Fruit fly (Drosophila melanogaster) whole organism, embryonic: ENCODE results near the gene CG18131.

Experiments
- BtbVII ChIP-seq: fragments of 200-800 bp; sonication (Bioruptor generic); optimal IDR thresholded peaks from 3 replicates; lab custom pipeline; 2017; ENCODE audit warnings: missing biosample characterization, mild to moderate bottlenecking, missing genetic modification characterization
- C15 ChIP-seq: fragments of 200-800 bp; sonication (Bioruptor generic); IDR thresholded peaks from 3 replicates; pipeline ENCODE4 v1.3.6; 2022; ENCODE audit warnings: missing biosample characterization, missing genetic modification characterization
- CG14014 ChIP-seq: fragments of 200-800 bp; sonication (Bioruptor generic); IDR thresholded peaks from 2 replicates; pipeline ENCODE4 v1.3.6; 2022; ENCODE audit warnings: missing biosample characterization, missing genetic modification characterization
- CG14050 ChIP-seq: fragments of 200-800 bp; sonication (Bioruptor generic); IDR thresholded peaks from 3 replicates; pipeline ENCODE4 v1.3.6; 2022; ENCODE audit warnings: missing biosample characterization, missing genetic modification characterization
- CG14710 ChIP-seq: fragments of 200-800 bp; sonication (Bioruptor generic); optimal IDR thresholded peaks from 3 replicates; lab custom pipeline; 2019; ENCODE audit warnings: missing biosample characterization, mild to moderate bottlenecking, missing genetic modification characterization, moderate library complexity
- CG14860 ChIP-seq: fragments of 200-800 bp; sonication (Bioruptor generic); IDR thresholded peaks from 3 replicates; pipeline ENCODE4 v1.3.6; 2022; ENCODE audit warnings: missing biosample characterization, missing genetic modification characterization; ENCODE audit not compliant: partially characterized antibody
- CG15514 ChIP-seq: fragments of 200-800 bp; sonication (Bioruptor generic); optimal IDR thresholded peaks from 3 replicates; lab custom pipeline; 2017; ENCODE audit warnings: missing biosample characterization, missing genetic modification characterization, mild to moderate bottlenecking, moderate library complexity, missing genetic modification reagents
- CG17568 ChIP-seq: fragments of 200-800 bp; sonication (Bioruptor generic); optimal IDR thresholded peaks from 2 replicates; lab custom pipeline; 2018; ENCODE audit warnings: missing biosample characterization, mild to moderate bottlenecking, missing genetic modification characterization, moderate library complexity
- CG18262 ChIP-seq: fragments of 200-800 bp; optimal IDR thresholded peaks from 3 replicates; lab custom pipeline; 2019; ENCODE audit warnings: missing biosample characterization, mild to moderate bottlenecking, missing genetic modification characterization, moderate library complexity
- CG1832 ChIP-seq: fragments of 200-800 bp; sonication (Bioruptor generic); optimal IDR thresholded peaks from 2 replicates; lab custom pipeline; 2017; ENCODE audit warnings: missing biosample characterization, mild to moderate bottlenecking, missing genetic modification characterization, inconsistent platforms
- CG30403 ChIP-seq: fragments of 200-800 bp; sonication (Bioruptor generic); optimal IDR thresholded peaks from 3 replicates; lab custom pipeline; 2016; ENCODE audit warnings: missing biosample characterization, missing genetic modification characterization
- CG34376 ChIP-seq: fragments of 200-800 bp; sonication (Bioruptor generic); optimal IDR thresholded peaks from 2 replicates; lab custom pipeline; 2018; ENCODE audit warnings: missing biosample characterization, mild to moderate bottlenecking, missing genetic modification characterization
- CG4617 ChIP-seq: fragments of 200-800 bp; sonication (Bioruptor generic); optimal IDR thresholded peaks from 3 replicates; lab custom pipeline; 2016; ENCODE audit warnings: missing biosample characterization, missing genetic modification characterization, borderline replicate concordance
- CG7987 ChIP-seq: fragments of 200-800 bp; sonication (Bioruptor generic); optimal IDR thresholded peaks from 2 replicates; lab custom pipeline; 2018; ENCODE audit warnings: missing biosample characterization, mild to moderate bottlenecking, missing genetic modification characterization, moderate library complexity
- CG8290 ChIP-seq, 3 experiments: fragments of 200-800 bp; sonication (Bioruptor generic); optimal IDR thresholded peaks; 2 replicates each; lab custom pipeline; 2016 to 2019; ENCODE audit warnings: missing biosample characterization in 3 of 3, missing genetic modification characterization in 3 of 3, mild to moderate bottlenecking in 2 of 3, moderate library complexity in 1 of 3
- CG9437 ChIP-seq: fragments of 200-800 bp; sonication (Bioruptor generic); optimal IDR thresholded peaks from 2 replicates; lab custom pipeline; 2018; ENCODE audit warnings: missing biosample characterization, mild to moderate bottlenecking, missing genetic modification characterization
- Dbx ChIP-seq: fragments of 200-800 bp; sonication (Bioruptor generic); IDR thresholded peaks from 3 replicates; pipeline ENCODE4 v1.3.6; 2022; ENCODE audit warnings: missing biosample characterization, missing genetic modification characterization
- Deaf1 ChIP-seq: fragments of 200-800 bp; optimal IDR thresholded peaks from 3 replicates; lab custom pipeline; 2019; ENCODE audit warnings: missing biosample characterization, mild to moderate bottlenecking, missing genetic modification characterization, moderate library complexity
- Doc3 ChIP-seq: fragments of 200-800 bp; sonication (Bioruptor generic); IDR thresholded peaks from 3 replicates; pipeline ENCODE4 v1.3.6; 2022; ENCODE audit warnings: missing biosample characterization, missing genetic modification characterization; ENCODE audit not compliant: partially characterized antibody
- HLH4C ChIP-seq: fragments of 200-800 bp; sonication (Bioruptor generic); IDR thresholded peaks from 3 replicates; pipeline ENCODE4 v1.3.6; 2022; ENCODE audit warnings: missing biosample characterization, missing genetic modification characterization; ENCODE audit not compliant: partially characterized antibody
- HmgD ChIP-seq: fragments of 200-800 bp; sonication (Bioruptor generic); optimal IDR thresholded peaks from 3 replicates; lab custom pipeline; 2016; ENCODE audit warnings: missing biosample characterization, missing genetic modification characterization
- Hmx ChIP-seq: fragments of 200-800 bp; sonication (Bioruptor generic); optimal IDR thresholded peaks from 2 replicates; lab custom pipeline; 2016; ENCODE audit warnings: missing biosample characterization, missing genetic modification characterization
- Hr3 ChIP-seq: fragments of 200-800 bp; sonication (Bioruptor generic); optimal IDR thresholded peaks from 3 replicates; lab custom pipeline; 2016; ENCODE audit warnings: missing biosample characterization, missing genetic modification characterization
- Hr39 ChIP-seq: fragments of >200 bp; optimal IDR thresholded peaks from 2 replicates; lab custom pipeline; 2017
- Lim3 ChIP-seq: fragments of 200-800 bp; sonication (Bioruptor generic); IDR thresholded peaks from 2 replicates; pipeline ENCODE4 v1.3.6; 2022; ENCODE audit warnings: missing biosample characterization, missing genetic modification characterization
- MESR4 ChIP-seq: fragments of 200-800 bp; sonication (Bioruptor generic); optimal IDR thresholded peaks from 2 replicates; lab custom pipeline; 2018; ENCODE audit warnings: missing biosample characterization, mild to moderate bottlenecking, missing genetic modification characterization, moderate library complexity
- Mad ChIP-seq: fragments of 200-800 bp; sonication (Bioruptor generic); optimal IDR thresholded peaks from 2 replicates; lab custom pipeline; 2016; ENCODE audit warnings: missing biosample characterization, missing genetic modification characterization
- Myb ChIP-seq: fragments of 200-800 bp; sonication (Bioruptor generic); optimal IDR thresholded peaks from 2 replicates; lab custom pipeline; 2016; ENCODE audit warnings: missing biosample characterization, missing genetic modification characterization
- Nf-YA ChIP-seq: fragments of 200-800 bp; sonication (Bioruptor generic); IDR thresholded peaks from 2 replicates; pipeline ENCODE4 v1.3.6; 2022; ENCODE audit warnings: missing biosample characterization, missing genetic modification characterization
- Nf-YB ChIP-seq: fragments of 200-800 bp; sonication (Bioruptor generic); optimal IDR thresholded peaks from 3 replicates; lab custom pipeline; 2019; ENCODE audit warnings: missing biosample characterization, mild to moderate bottlenecking, missing genetic modification characterization, moderate library complexity
- Rfx ChIP-seq: fragments of 200-800 bp; sonication (Bioruptor generic); IDR thresholded peaks from 2 replicates; pipeline ENCODE4 v1.3.6; 2022; ENCODE audit warnings: missing biosample characterization, missing genetic modification characterization
- Six4 ChIP-seq: fragments of 200-800 bp; sonication (Bioruptor generic); optimal IDR thresholded peaks from 2 replicates; lab custom pipeline; 2016; ENCODE audit warnings: missing biosample characterization, missing genetic modification characterization
- Sox100B ChIP-seq: fragments of 200-800 bp; sonication (Bioruptor generic); optimal IDR thresholded peaks from 3 replicates; lab custom pipeline; 2018; ENCODE audit warnings: missing biosample characterization, mild to moderate bottlenecking, missing genetic modification characterization
- Tbp ChIP-seq: fragments of >200 bp; optimal IDR thresholded peaks from 2 replicates; lab custom pipeline; 2018; ENCODE audit warnings: missing biosample characterization, missing genetic modification characterization
- ac ChIP-seq: fragments of 200-800 bp; sonication (Bioruptor generic); optimal IDR thresholded peaks from 3 replicates; lab custom pipeline; 2017; ENCODE audit warnings: missing biosample characterization, mild to moderate bottlenecking, missing genetic modification characterization
- bowl ChIP-seq: fragments of 200-800 bp; sonication (Bioruptor generic); IDR thresholded peaks from 2 replicates; pipeline ENCODE4 v1.3.6; 2022; ENCODE audit warnings: missing biosample characterization, missing genetic modification characterization
- ci ChIP-seq: fragments of 200-800 bp; sonication (Bioruptor generic); IDR thresholded peaks from 3 replicates; pipeline ENCODE4 v1.3.6; 2022; ENCODE audit warnings: missing biosample characterization, missing genetic modification characterization
- croc ChIP-seq: fragments of 200-800 bp; sonication (Bioruptor generic); conservative IDR thresholded peaks from 3 replicates; pipeline ENCODE4 v1.3.6; 2022; ENCODE audit warnings: missing biosample characterization, missing genetic modification characterization
- crol ChIP-seq: fragments of 200-800 bp; sonication (Bioruptor generic); IDR thresholded peaks from 2 replicates; pipeline ENCODE4 v1.3.6; 2022; ENCODE audit warnings: missing biosample characterization, missing genetic modification characterization
- cwo ChIP-seq: fragments of 200-800 bp; sonication (Bioruptor generic); optimal IDR thresholded peaks from 3 replicates; lab custom pipeline; 2017; ENCODE audit warnings: missing biosample characterization, missing genetic modification characterization, mild to moderate bottlenecking, moderate library complexity, missing genetic modification reagents
- exex ChIP-seq: fragments of 200-800 bp; sonication (Bioruptor generic); optimal IDR thresholded peaks from 4 replicates; lab custom pipeline; 2018; ENCODE audit warnings: missing biosample characterization, mild to moderate bottlenecking, missing genetic modification characterization, moderate library complexity
- fru ChIP-seq: fragments of >200 bp; optimal IDR thresholded peaks from 2 replicates; lab custom pipeline; 2017
- jing ChIP-seq: fragments of 200-800 bp; sonication (Bioruptor generic); optimal IDR thresholded peaks from 2 replicates; lab custom pipeline; 2018; ENCODE audit warnings: missing biosample characterization, mild to moderate bottlenecking, missing genetic modification characterization
- mam ChIP-seq: fragments of 200-800 bp; sonication (Bioruptor generic); optimal IDR thresholded peaks from 3 replicates; lab custom pipeline; 2016; ENCODE audit warnings: missing biosample characterization, missing genetic modification characterization
- repo ChIP-seq: fragments of 200-800 bp; sonication (Bioruptor generic); optimal IDR thresholded peaks from 2 replicates; lab custom pipeline; 2016; ENCODE audit warnings: missing biosample characterization, missing genetic modification characterization
- scrt ChIP-seq: fragments of 200-800 bp; sonication (Bioruptor generic); optimal IDR thresholded peaks from 2 replicates; lab custom pipeline; 2018; ENCODE audit warnings: missing biosample characterization, mild to moderate bottlenecking, missing genetic modification characterization, moderate library complexity
- sisA ChIP-seq: fragments of 200-800 bp; sonication (Bioruptor generic); IDR thresholded peaks from 2 replicates; pipeline ENCODE4 v1.3.6; 2022; ENCODE audit warnings: missing biosample characterization, missing genetic modification characterization
- slou ChIP-seq: fragments of 200-800 bp; sonication (Bioruptor generic); optimal IDR thresholded peaks from 3 replicates; lab custom pipeline; 2016; ENCODE audit warnings: missing biosample characterization, missing genetic modification characterization
- sna ChIP-seq: fragments of 200-800 bp; sonication (Bioruptor generic); IDR thresholded peaks from 2 replicates; pipeline ENCODE4 v1.3.6; 2022; ENCODE audit warnings: missing biosample characterization, missing genetic modification characterization; ENCODE audit not compliant: partially characterized antibody
- zen2 ChIP-seq: fragments of 200-800 bp; sonication (Bioruptor generic); IDR thresholded peaks from 3 replicates; pipeline ENCODE4 v1.3.6; 2022; ENCODE audit warnings: missing biosample characterization, missing genetic modification characterization; ENCODE audit not compliant: partially characterized antibody
- zfh2 ChIP-seq: fragments of 200-800 bp; sonication (Bioruptor generic); optimal IDR thresholded peaks from 2 replicates; lab custom pipeline; 2016; ENCODE audit warnings: missing biosample characterization, missing genetic modification characterization

CG18131 gene

DNA sequence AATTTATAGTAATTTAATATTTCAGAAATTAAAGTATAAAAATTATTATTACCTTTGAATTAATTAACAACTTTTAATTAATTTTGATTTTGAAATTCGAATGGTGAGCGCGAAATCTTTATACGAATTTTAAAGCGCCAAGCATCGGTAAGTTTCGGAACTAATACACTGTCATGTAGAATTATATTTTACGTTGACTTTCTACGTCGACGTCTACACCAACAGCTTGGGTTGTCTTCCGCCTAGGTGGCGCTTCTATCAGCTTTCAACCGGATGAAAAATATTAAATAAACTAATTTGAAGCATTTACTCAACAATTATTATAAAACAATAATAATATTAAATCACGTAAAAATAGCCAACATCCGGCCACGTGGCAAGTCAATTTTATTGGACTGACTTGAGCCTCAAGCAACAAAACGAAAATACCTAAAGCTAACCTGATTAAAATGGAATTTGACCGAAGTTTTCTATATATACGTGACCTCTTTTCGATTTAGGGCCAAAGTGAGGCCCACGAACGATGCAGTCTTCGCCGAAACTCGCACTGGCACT is 8.5 kb downstream of the CG18131 start, which contains the start of gene CG31928 (continued):
- TF ChIP-seq CG15514 (GFP tag; lab: Kevin White, UChicago) (no peak), mam (GFP tag; lab: Kevin White, UChicago) (no peak), exex (no peak), Deaf1 (tag; lab: Kevin White, UChicago) (no peak), CG14710 (tag; lab: Kevin White, UChicago) (peak; percentile 10), Dbx (GFP tag; lab: Robert Waterston, UW) (peak; percentile 47; the same call in 1 of the 3 replicates), BtbVII (GFP tag; lab: Kevin White, UChicago) (no peak), CG17568 (GFP tag; lab: Kevin White, UChicago) (no peak), Myb (GFP tag; lab: Kevin White, UChicago) (peak; percentile 9), sisA (GFP tag; lab: Robert Waterston, UW) (0 out of 2 replicates have a peak, but pooled peaks have one; percentile 15), CG1832 (GFP tag; lab: Kevin White, UChicago) (no peak), jing (no peak), CG30403 (GFP tag; lab: Kevin White, UChicago) (peak; percentile 32), crol (no peak), scrt (GFP tag; lab: Kevin White, UChicago) (no peak), CG18262 (tag; lab: Kevin White, UChicago) (no peak), Tbp (GFP tag; lab: Kevin White, UChicago) (no peak), HmgD (no peak), sna (GFP tag; lab: Robert Waterston, UW) (no peak), CG9437 (GFP tag; lab: Kevin White, UChicago) (no peak), Mad (GFP tag; lab: Kevin White, UChicago) (no peak), cwo (no peak), Sox100B (GFP tag; lab: Kevin White, UChicago) (no peak), Nf-YB (GFP tag; lab: Kevin White, UChicago) (no peak), zen2 (GFP tag; lab: Robert Waterston, UW) (no peak), slou (GFP tag; lab: Kevin White, UChicago) (no peak), fru (lab: Kevin White, UChicago) (no peak), C15 (GFP tag; lab: Robert Waterston, UW) (no peak), ac (GFP tag; lab: Kevin White, UChicago) (no peak), Doc3 (no peak), CG4617 (no peak), CG14050 (GFP tag; lab: Robert Waterston, UW) (no peak), Hr3 (GFP tag; lab: Kevin White, UChicago) (peak; percentile 58), Nf-YA (GFP tag; lab: Robert Waterston, UW) (no peak), Rfx (peak; percentile 72), repo (GFP tag; lab: Kevin White, UChicago) (no peak), Hmx (GFP tag; lab: Kevin White, UChicago) (no peak), croc (no peak), CG14014 (0 out of 2 replicates have a peak, but pooled peaks have one; percentile 6), Lim3 (GFP tag; lab: Robert Waterston, UW) (no peak), Hr39 (lab: Kevin White, UChicago) (no peak), Six4 (GFP tag; lab: Kevin White, UChicago) (no peak), CG8290 (GFP tag; optimal IDR thresholded peaks at IDR 0.05; lab: Kevin White, UChicago) (no peak), CG8290 (tag; optimal IDR thresholded peaks at IDR 0.05; lab: Kevin White, UChicago) (no peak), HLH4C (GFP tag; lab: Robert Waterston, UW) (no peak), CG14860 (no peak), CG7987 (GFP tag; lab: Kevin White, UChicago) (no peak), MESR4 (GFP tag; lab: Kevin White, UChicago) (no peak), ci (no peak), zfh2 (GFP tag; lab: Kevin White, UChicago) (no peak), bowl (GFP tag; lab: Robert Waterston, UW) (no peak), CG34376 (GFP tag; lab: Kevin White, UChicago) (no peak)
